Worm (Caenorhabditis elegans): ENCODE results near the gene npr-12.

Gene npr-12

DNA sequence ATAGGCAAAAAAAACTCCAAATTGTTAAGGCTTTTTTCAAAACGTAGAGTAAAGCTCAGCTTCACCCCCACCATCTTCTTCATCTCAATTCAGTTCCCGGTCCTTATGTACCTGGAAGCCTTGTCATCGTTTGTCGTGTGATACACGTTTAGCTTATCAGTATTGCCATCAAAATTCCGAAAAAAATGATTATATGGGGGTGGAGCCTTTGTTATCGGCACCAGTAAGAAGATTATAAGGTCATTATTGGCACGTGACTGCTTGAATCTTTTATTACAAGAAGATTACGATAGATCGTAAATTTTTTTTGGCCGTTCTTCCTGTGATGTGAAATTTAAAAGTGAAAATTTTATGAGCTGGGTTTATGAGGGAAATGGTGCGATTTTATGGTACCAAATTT is 57.0 kb downstream of the npr-12 start (continued):
- no peak for TF ChIP-seq F44E2.7 (GFP tag; IDR thresholded peaks at IDR 0.05)
- no peak for TF ChIP-seq duxl-1 (tag; optimal IDR thresholded peaks at IDR 0.05; ENCODE audit: poor library complexity)
- TF ChIP-seq F10B5.3 (tag; optimal IDR thresholded peaks at IDR 0.05): no peak
- TF ChIP-seq hlh-30 (tag; optimal IDR thresholded peaks at IDR 0.05; ENCODE audit: insufficient read depth): peak; percentile 59
- peak; percentile 83 for TF ChIP-seq lin-1 (GFP tag; IDR thresholded peaks at IDR 0.05)
- no peak for TF ChIP-seq sdz-12 (GFP tag; optimal IDR thresholded peaks at IDR 0.05)
- TF ChIP-seq lir-3 (tag; optimal IDR thresholded peaks at IDR 0.05): no peak
- no peak for TF ChIP-seq aly-2 (tag; optimal IDR thresholded peaks at IDR 0.05)
- TF ChIP-seq snpc-1.2 (GFP tag; IDR thresholded peaks at IDR 0.05): no peak
- no peak for TF ChIP-seq dmd-8 (GFP tag; IDR thresholded peaks at IDR 0.05)
- TF ChIP-seq lin-13 (GFP tag; optimal IDR thresholded peaks at IDR 0.05): no peak
- TF ChIP-seq hmg-1.1 (GFP tag; IDR thresholded peaks at IDR 0.05): no peak
- no peak for TF ChIP-seq zip-11 (GFP tag; IDR thresholded peaks at IDR 0.05)
- no peak for TF ChIP-seq attf-4 (tag; optimal IDR thresholded peaks at IDR 0.05)
- peak; percentile 96 for TF ChIP-seq nhr-41 (GFP tag; IDR thresholded peaks at IDR 0.05)
- no peak for TF ChIP-seq dpl-1 (GFP tag; optimal IDR thresholded peaks at IDR 0.05)
- no peak for TF ChIP-seq nhr-111 (GFP tag; optimal IDR thresholded peaks at IDR 0.05)
- peak; percentile 61 for TF ChIP-seq nhr-28 (tag; optimal IDR thresholded peaks at IDR 0.05)
- no peak for TF ChIP-seq fkh-10 (GFP tag; optimal IDR thresholded peaks at IDR 0.05)
- no peak for TF ChIP-seq ZK546.5 (tag; optimal IDR thresholded peaks at IDR 0.05)
- peak; percentile 80 for TF ChIP-seq hlh-11 (tag; optimal IDR thresholded peaks at IDR 0.05)
- peak; percentile 95 for TF ChIP-seq php-3 (GFP tag; IDR thresholded peaks at IDR 0.05)
- TF ChIP-seq ceh-20 (GFP tag; IDR thresholded peaks at IDR 0.05): no peak
- peak; percentile 85 for TF ChIP-seq pqm-1 (tag; optimal IDR thresholded peaks at IDR 0.05)
- TF ChIP-seq dmd-6 (GFP tag; IDR thresholded peaks at IDR 0.05): peak; percentile 95
- no peak for TF ChIP-seq cey-2 (tag; optimal IDR thresholded peaks at IDR 0.05; ENCODE audit: borderline replicate concordance, insufficient read depth)
- TF ChIP-seq mdl-1 (tag; optimal IDR thresholded peaks at IDR 0.05): peak in 1 of 2 experiments; percentile 18
- TF ChIP-seq nhr-102 (tag; optimal IDR thresholded peaks at IDR 0.05): peak; percentile 46
- peak; percentile 25 for TF ChIP-seq nhr-6 (tag; optimal IDR thresholded peaks at IDR 0.05)
- TF ChIP-seq mxl-2 (GFP tag; conservative IDR thresholded peaks at IDR 0.05): peak; percentile 61; the same call in 1 of the 2 replicates
- no peak for TF ChIP-seq nhr-11 (tag; optimal IDR thresholded peaks at IDR 0.05)
- TF ChIP-seq lim-7 (GFP tag; IDR thresholded peaks at IDR 0.05): no peak
- no peak for TF ChIP-seq nhr-25 (tag; optimal IDR thresholded peaks at IDR 0.05; ENCODE audit: borderline replicate concordance, insufficient read depth)
- TF ChIP-seq gei-8 (GFP tag; optimal IDR thresholded peaks at IDR 0.05): no peak
- TF ChIP-seq ztf-7 (tag; optimal IDR thresholded peaks at IDR 0.05): no peak
- no peak for TF ChIP-seq hif-1 (tag; optimal IDR thresholded peaks at IDR 0.05)
- no peak for TF ChIP-seq R02D3.7 (tag; optimal IDR thresholded peaks at IDR 0.05)

DNA sequence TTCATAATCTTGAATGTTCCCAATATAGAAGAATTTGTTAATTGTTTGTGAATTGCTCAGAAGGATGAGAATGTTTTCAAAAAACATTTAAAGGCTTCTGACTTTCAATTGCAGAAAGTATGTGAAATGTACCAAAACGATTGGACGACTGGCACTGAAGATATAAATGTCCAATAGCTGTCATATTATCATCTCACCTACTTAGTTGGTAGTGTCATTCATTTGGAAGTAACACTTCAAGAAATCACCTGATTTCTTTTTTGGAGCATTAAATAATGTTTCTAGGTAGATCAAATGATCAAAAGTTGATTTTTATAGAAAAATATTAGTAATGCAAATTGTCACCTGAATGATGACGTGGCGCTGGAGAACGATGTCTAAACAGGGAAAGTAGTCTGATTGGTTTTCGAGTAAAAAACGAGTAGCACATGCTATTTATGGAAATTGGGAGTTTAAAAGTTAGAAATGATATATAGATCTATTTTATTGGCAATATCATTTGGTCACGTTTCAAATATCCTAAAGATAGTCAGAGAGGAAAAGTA is 57.7 kb downstream of the npr-12 start:
- TF ChIP-seq pha-4 (GFP tag; IDR thresholded peaks at IDR 0.05): no peak
- TF ChIP-seq pha-4 (tag; optimal IDR thresholded peaks at IDR 0.05): no peak
- no peak for TF ChIP-seq lin-1 (GFP tag; IDR thresholded peaks at IDR 0.05)
- TF ChIP-seq dmd-6 (GFP tag; IDR thresholded peaks at IDR 0.05): peak; percentile 70
- no peak for TF ChIP-seq madf-9 (GFP tag; conservative IDR thresholded peaks at IDR 0.05)
